Fruit fly (Drosophila melanogaster): Measurements from ENCODE around the gene cal1.
A peak's percentile ranks its signal among the peaks of the same experiment; 100 is the strongest.

The cal1 gene

DNA sequence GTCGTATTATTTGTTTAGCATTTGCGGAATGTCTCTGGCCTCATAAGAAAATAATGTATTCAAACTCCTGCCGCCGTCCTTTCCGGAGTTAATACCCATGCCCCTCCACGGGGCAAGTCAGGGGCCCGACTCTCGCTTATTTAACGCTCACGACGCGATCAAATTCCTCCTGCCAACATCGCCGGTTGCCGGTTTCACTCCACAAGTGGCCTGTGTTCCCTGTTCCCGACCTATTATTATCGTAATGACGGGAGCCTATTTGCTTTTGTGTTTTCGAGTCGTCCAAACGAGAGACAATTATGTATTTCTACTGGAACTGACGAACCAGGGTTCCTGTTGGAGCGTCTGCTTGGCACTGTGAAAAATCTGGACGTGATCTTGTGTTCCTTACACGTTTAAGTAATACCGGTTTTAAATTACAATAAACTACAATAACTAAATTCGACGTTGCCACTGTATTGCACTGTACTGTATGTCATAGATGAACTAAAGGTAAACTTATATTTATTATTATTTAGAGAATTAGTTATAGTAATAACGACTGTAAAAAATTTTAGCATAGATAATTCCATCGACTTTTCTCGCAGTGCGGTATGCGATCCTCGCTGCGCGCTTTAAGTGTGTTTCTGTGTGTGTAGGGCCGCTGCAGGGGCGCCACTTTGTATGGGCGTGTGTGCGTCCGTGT lies 35.5 kb upstream of the cal1 start (continued):
- no peak for TF ChIP-seq CkIIα-i1 (GFP tag; IDR thresholded peaks at IDR 0.05)
- no peak for TF ChIP-seq CG4282 (GFP tag; optimal IDR thresholded peaks at IDR 0.05)
- TF ChIP-seq CG12769 (tag; optimal IDR thresholded peaks at IDR 0.05) = no peak
- no peak for TF ChIP-seq so (GFP tag; IDR thresholded peaks at IDR 0.05)
- TF ChIP-seq CG8765 (GFP tag; IDR thresholded peaks at IDR 0.05) = peak; percentile 68
- peak; percentile 38 for TF ChIP-seq fd96Cb (tag; optimal IDR thresholded peaks at IDR 0.05)
- no peak for TF ChIP-seq Tbp (GFP tag; optimal IDR thresholded peaks at IDR 0.05)
- no peak for TF ChIP-seq otp (GFP tag; IDR thresholded peaks at IDR 0.05)
- no peak for TF ChIP-seq cad (GFP tag; optimal IDR thresholded peaks at IDR 0.05)
- TF ChIP-seq HmgD (GFP tag; optimal IDR thresholded peaks at IDR 0.05) = no peak
- peak; percentile 55 for TF ChIP-seq grau (tag; optimal IDR thresholded peaks at IDR 0.05)
- no peak for TF ChIP-seq CG8478 (optimal IDR thresholded peaks at IDR 0.05)
- TF ChIP-seq da (GFP tag; optimal IDR thresholded peaks at IDR 0.05) = no peak
- TF ChIP-seq Mrtf (GFP tag; IDR thresholded peaks at IDR 0.05) = no peak
- TF ChIP-seq H15 (GFP tag; IDR thresholded peaks at IDR 0.05) = no peak
- TF ChIP-seq CG16779 (GFP tag; IDR thresholded peaks at IDR 0.05) = no peak
- no peak for TF ChIP-seq HHEX (GFP tag; optimal IDR thresholded peaks at IDR 0.05)
- TF ChIP-seq CG12155 (GFP tag; optimal IDR thresholded peaks at IDR 0.05) = no peak
- no peak for TF ChIP-seq CG7357 (GFP tag; IDR thresholded peaks at IDR 0.05)
- TF ChIP-seq CG6854 (GFP tag; optimal IDR thresholded peaks at IDR 0.05) = no peak
- TF ChIP-seq NK7.1 (GFP tag; optimal IDR thresholded peaks at IDR 0.05) = no peak
- no peak for TF ChIP-seq Sry-β (GFP tag; optimal IDR thresholded peaks at IDR 0.05)
- TF ChIP-seq CG16815 (GFP tag; optimal IDR thresholded peaks at IDR 0.05) = peak; percentile 83
- no peak for TF ChIP-seq CG2129 (GFP tag; IDR thresholded peaks at IDR 0.05; ENCODE audit: partially characterized antibody)
- TF ChIP-seq bab2 (GFP tag; optimal IDR thresholded peaks at IDR 0.05) = no peak
- peak; percentile 38 for TF ChIP-seq CG7556 (GFP tag; optimal IDR thresholded peaks at IDR 0.05)
- peak; percentile 36 for TF ChIP-seq tio (GFP tag; optimal IDR thresholded peaks at IDR 0.05)
- no peak for TF ChIP-seq Dref (GFP tag; IDR thresholded peaks at IDR 0.05)
- no peak for TF ChIP-seq C15 (GFP tag; IDR thresholded peaks at IDR 0.05)
- TF ChIP-seq pzg (GFP tag; optimal IDR thresholded peaks at IDR 0.05) = no peak
- TF ChIP-seq ase (GFP tag; IDR thresholded peaks at IDR 0.05) = no peak
- no peak for TF ChIP-seq NfI (GFP tag; optimal IDR thresholded peaks at IDR 0.05)
- no peak for TF ChIP-seq Nf-YA (GFP tag; IDR thresholded peaks at IDR 0.05)
- no peak for TF ChIP-seq Adf1 (GFP tag; IDR thresholded peaks at IDR 0.05)
- peak; percentile 1 for TF ChIP-seq CG10654 (GFP tag; optimal IDR thresholded peaks at IDR 0.05)
- no peak for TF ChIP-seq ranshi (GFP tag; IDR thresholded peaks at IDR 0.05)
- no peak for TF ChIP-seq Dll (GFP tag; IDR thresholded peaks at IDR 0.05; ENCODE audit: partially characterized antibody)
- TF ChIP-seq p53 (GFP tag; optimal IDR thresholded peaks at IDR 0.05) = no peak
- TF ChIP-seq Rx (GFP tag; IDR thresholded peaks at IDR 0.05) = no peak
- TF ChIP-seq Antp (GFP tag; optimal IDR thresholded peaks at IDR 0.05) = no peak
- no peak for TF ChIP-seq nerfin-2 (GFP tag; IDR thresholded peaks at IDR 0.05; ENCODE audit: partially characterized antibody)
- no peak for TF ChIP-seq Side (GFP tag; optimal IDR thresholded peaks at IDR 0.05)
- TF ChIP-seq CG32767 (GFP tag; IDR thresholded peaks at IDR 0.05) = no peak
- no peak for TF ChIP-seq trh (GFP tag; optimal IDR thresholded peaks at IDR 0.05)
- TF ChIP-seq BtbVII (GFP tag; optimal IDR thresholded peaks at IDR 0.05) = no peak
- peak; percentile 2 for TF ChIP-seq CG17385 (GFP tag; optimal IDR thresholded peaks at IDR 0.05)
- no peak for TF ChIP-seq CG11723 (GFP tag; optimal IDR thresholded peaks at IDR 0.05)

Measured in whole organism, embryonic.